Fruit fly (Drosophila melanogaster) whole organism, embryonic: ENCODE data around the gene tomb.

Source experiments
- B-H1 ChIP-seq: fragments of 200-800 bp; sonication (Bioruptor generic); IDR thresholded peaks from 3 replicates; pipeline ENCODE4 v1.3.6; 2022; ENCODE audit warnings: missing biosample characterization, missing genetic modification characterization
- B-H2 ChIP-seq: fragments of 200-800 bp; sonication (Bioruptor generic); optimal IDR thresholded peaks from 2 replicates; lab custom pipeline; 2018; ENCODE audit warnings: missing biosample characterization, mild to moderate bottlenecking, missing genetic modification characterization
- CG10366 ChIP-seq: fragments of 200-800 bp; sonication (Bioruptor generic); IDR thresholded peaks from 2 replicates; pipeline ENCODE4 v1.3.6; 2022; ENCODE audit warnings: missing biosample characterization, missing genetic modification characterization
- CG10462 ChIP-seq: fragments of 200-800 bp; sonication (Bioruptor generic); optimal IDR thresholded peaks from 2 replicates; lab custom pipeline; 2016; ENCODE audit warnings: missing biosample characterization, missing genetic modification characterization
- CG11504 ChIP-seq: fragments of 200-800 bp; sonication (Bioruptor generic); optimal IDR thresholded peaks from 3 replicates; lab custom pipeline; 2019; ENCODE audit warnings: missing biosample characterization, mild to moderate bottlenecking, missing genetic modification characterization, moderate library complexity
- CG14667 ChIP-seq: fragments of 200-800 bp; sonication (Bioruptor generic); IDR thresholded peaks from 2 replicates; pipeline ENCODE4 v1.3.6; 2022; ENCODE audit warnings: missing biosample characterization, missing genetic modification characterization
- CG16815 ChIP-seq: fragments of 200-800 bp; sonication (Bioruptor generic); optimal IDR thresholded peaks from 3 replicates; lab custom pipeline; 2017; ENCODE audit warnings: missing biosample characterization, mild to moderate bottlenecking, missing genetic modification characterization
- CG17361 ChIP-seq: fragments of 200-800 bp; sonication (Bioruptor generic); IDR thresholded peaks from 3 replicates; pipeline ENCODE4 v1.3.6; 2022; ENCODE audit warnings: missing biosample characterization, missing genetic modification characterization
- CG17802 ChIP-seq: fragments of 200-800 bp; sonication (Bioruptor generic); optimal IDR thresholded peaks from 2 replicates; lab custom pipeline; 2018; ENCODE audit warnings: missing biosample characterization, mild to moderate bottlenecking, missing genetic modification characterization, moderate library complexity
- CG18262 ChIP-seq: fragments of 200-800 bp; optimal IDR thresholded peaks from 3 replicates; lab custom pipeline; 2019; ENCODE audit warnings: missing biosample characterization, mild to moderate bottlenecking, missing genetic modification characterization, moderate library complexity
- CG2712 ChIP-seq: fragments of 200-800 bp; optimal IDR thresholded peaks from 3 replicates; lab custom pipeline; 2019; ENCODE audit warnings: missing biosample characterization, mild to moderate bottlenecking, missing genetic modification characterization, moderate library complexity
- CG31441 ChIP-seq: fragments of 200-800 bp; sonication (Bioruptor generic); IDR thresholded peaks from 2 replicates; pipeline ENCODE4 v1.3.6; 2022; ENCODE audit warnings: missing biosample characterization, missing genetic modification characterization
- CG32772 ChIP-seq: fragments of 200-800 bp; sonication (Bioruptor generic); IDR thresholded peaks from 2 replicates; pipeline ENCODE4 v1.3.6; 2022; ENCODE audit warnings: missing biosample characterization, missing genetic modification characterization
- CG33557 ChIP-seq: fragments of 200-800 bp; sonication (Bioruptor generic); optimal IDR thresholded peaks from 2 replicates; lab custom pipeline; 2019; ENCODE audit warnings: missing biosample characterization, mild to moderate bottlenecking, missing genetic modification characterization, moderate library complexity
- CG34376 ChIP-seq: fragments of 200-800 bp; sonication (Bioruptor generic); optimal IDR thresholded peaks from 2 replicates; lab custom pipeline; 2018; ENCODE audit warnings: missing biosample characterization, mild to moderate bottlenecking, missing genetic modification characterization
- CG4854 ChIP-seq: fragments of 200-800 bp; sonication (Bioruptor generic); optimal IDR thresholded peaks from 2 replicates; lab custom pipeline; 2016; ENCODE audit warnings: missing biosample characterization, missing genetic modification characterization, inconsistent platforms
- CG6765 ChIP-seq: fragments of 200-800 bp; sonication (Bioruptor generic); optimal IDR thresholded peaks from 3 replicates; lab custom pipeline; 2017; ENCODE audit warnings: missing biosample characterization, mild to moderate bottlenecking, missing genetic modification characterization
- CG7745 ChIP-seq: fragments of 200-800 bp; sonication (Bioruptor generic); optimal IDR thresholded peaks from 2 replicates; lab custom pipeline; 2018; ENCODE audit warnings: missing biosample characterization, mild to moderate bottlenecking, missing genetic modification characterization, moderate library complexity
- CG9215 ChIP-seq: fragments of 200-800 bp; sonication (Bioruptor generic); IDR thresholded peaks from 2 replicates; pipeline ENCODE4 v1.3.6; 2022; ENCODE audit warnings: missing biosample characterization, missing genetic modification characterization
- CoRest ChIP-seq: fragments of 200-800 bp; sonication (Bioruptor generic); optimal IDR thresholded peaks from 3 replicates; lab custom pipeline; 2018; ENCODE audit warnings: missing biosample characterization, mild to moderate bottlenecking, missing genetic modification characterization, moderate library complexity
- Dek ChIP-seq: fragments of 200-800 bp; sonication (Bioruptor generic); optimal IDR thresholded peaks from 3 replicates; lab custom pipeline; 2019; ENCODE audit warnings: missing biosample characterization, mild to moderate bottlenecking, missing genetic modification characterization, moderate library complexity
- Ets65A ChIP-seq: fragments of 200-800 bp; sonication (Bioruptor generic); peaks from one replicate; lab custom pipeline; 2016; ENCODE audit warnings: missing biosample characterization, missing genetic modification characterization
- NK7.1 ChIP-seq: fragments of 200-800 bp; sonication (Bioruptor generic); optimal IDR thresholded peaks from 3 replicates; lab custom pipeline; 2016; ENCODE audit warnings: missing biosample characterization, missing genetic modification characterization
- Nf-YA ChIP-seq: fragments of 200-800 bp; sonication (Bioruptor generic); IDR thresholded peaks from 2 replicates; pipeline ENCODE4 v1.3.6; 2022; ENCODE audit warnings: missing biosample characterization, missing genetic modification characterization
- Oli ChIP-seq: fragments of 200-800 bp; sonication (Bioruptor generic); optimal IDR thresholded peaks from 2 replicates; lab custom pipeline; 2018; ENCODE audit warnings: missing biosample characterization, mild to moderate bottlenecking, missing genetic modification characterization, moderate library complexity
- Optix ChIP-seq: fragments of 200-800 bp; sonication (Bioruptor generic); IDR thresholded peaks from 3 replicates; pipeline ENCODE4 v1.3.6; 2022; ENCODE audit warnings: missing biosample characterization, missing genetic modification characterization
- Ptx1 ChIP-seq: fragments of 200-800 bp; sonication (Bioruptor generic); IDR thresholded peaks from 2 replicates; pipeline ENCODE4 v1.3.6; 2022; ENCODE audit warnings: missing biosample characterization, missing genetic modification characterization
- Six4 ChIP-seq: fragments of 200-800 bp; sonication (Bioruptor generic); optimal IDR thresholded peaks from 2 replicates; lab custom pipeline; 2016; ENCODE audit warnings: missing biosample characterization, missing genetic modification characterization
- Sox102F ChIP-seq: fragments of 200-800 bp; sonication (Bioruptor generic); optimal IDR thresholded peaks from 2 replicates; lab custom pipeline; 2018; ENCODE audit warnings: missing biosample characterization, mild to moderate bottlenecking, missing genetic modification characterization, moderate library complexity
- Xrp1 ChIP-seq: fragments of 200-800 bp; sonication (Bioruptor generic); IDR thresholded peaks from 2 replicates; pipeline ENCODE4 v1.3.6; 2022; ENCODE audit warnings: missing biosample characterization, missing genetic modification characterization
- YL-1 ChIP-seq: fragments of 200-800 bp; sonication (Bioruptor generic); optimal IDR thresholded peaks from 3 replicates; lab custom pipeline; 2017; ENCODE audit warnings: missing biosample characterization, mild to moderate bottlenecking, missing genetic modification characterization
- ara ChIP-seq: fragments of 200-800 bp; sonication (Bioruptor generic); IDR thresholded peaks from 2 replicates; pipeline ENCODE4 v1.3.6; 2022; ENCODE audit warnings: missing biosample characterization, missing genetic modification characterization
- bsh ChIP-seq, 2 experiments: fragments of 200-800 bp; sonication (Bioruptor generic); optimal IDR thresholded peaks; 2 replicates each; lab custom pipeline; 2017 to 2018; ENCODE audit warnings: mild to moderate bottlenecking in 2 of 2, missing biosample characterization in 2 of 2, missing genetic modification characterization in 2 of 2, moderate library complexity in 1 of 2
- cato ChIP-seq: fragments of 200-800 bp; sonication (Bioruptor generic); optimal IDR thresholded peaks from 2 replicates; lab custom pipeline; 2016; ENCODE audit warnings: missing biosample characterization, missing genetic modification characterization, borderline replicate concordance
- crp ChIP-seq, 2 experiments: fragments of 200-800 bp; sonication (Bioruptor generic); optimal IDR thresholded peaks; 2 replicates in 1 of 2; 3 replicates in 1 of 2; lab custom pipeline; 2017; ENCODE audit warnings: missing biosample characterization in 2 of 2, missing genetic modification characterization in 2 of 2, mild to moderate bottlenecking in 1 of 2, moderate library complexity in 1 of 2
- dmrt11E ChIP-seq: fragments of 200-800 bp; sonication (Bioruptor generic); optimal IDR thresholded peaks from 3 replicates; lab custom pipeline; 2018; ENCODE audit warnings: missing biosample characterization, mild to moderate bottlenecking, missing genetic modification characterization, moderate library complexity
- fd3F ChIP-seq: fragments of 200-800 bp; sonication (Bioruptor generic); optimal IDR thresholded peaks from 2 replicates; lab custom pipeline; 2018; ENCODE audit warnings: missing biosample characterization, mild to moderate bottlenecking, missing genetic modification characterization, moderate library complexity
- grn ChIP-seq: fragments of 200-800 bp; sonication (Bioruptor generic); optimal IDR thresholded peaks from 3 replicates; lab custom pipeline; 2017; ENCODE audit warnings: missing biosample characterization, missing genetic modification characterization
- ken ChIP-seq: fragments of 200-800 bp; sonication (Bioruptor generic); IDR thresholded peaks from 3 replicates; pipeline ENCODE4 v1.3.6; 2022; ENCODE audit warnings: missing biosample characterization, missing genetic modification characterization
- nau ChIP-seq: fragments of 200-800 bp; sonication (Bioruptor generic); optimal IDR thresholded peaks from 3 replicates; lab custom pipeline; 2017; ENCODE audit warnings: missing biosample characterization, mild to moderate bottlenecking, missing genetic modification characterization, missing genetic modification reagents
- nerfin-1 ChIP-seq: fragments of 200-800 bp; sonication (Bioruptor generic); optimal IDR thresholded peaks from 3 replicates; lab custom pipeline; 2019; ENCODE audit warnings: missing biosample characterization, mild to moderate bottlenecking, missing genetic modification characterization, moderate library complexity
- nerfin-2 ChIP-seq: fragments of 200-800 bp; sonication (Bioruptor generic); IDR thresholded peaks from 2 replicates; pipeline ENCODE4 v1.3.6; 2022; ENCODE audit warnings: missing biosample characterization, missing genetic modification characterization; ENCODE audit not compliant: partially characterized antibody
- nmo ChIP-seq: fragments of 200-800 bp; sonication (Bioruptor generic); optimal IDR thresholded peaks from 2 replicates; lab custom pipeline; 2018; ENCODE audit warnings: missing biosample characterization, mild to moderate bottlenecking, missing genetic modification characterization, moderate library complexity
- onecut ChIP-seq: fragments of 200-800 bp; sonication (Bioruptor generic); IDR thresholded peaks from 2 replicates; pipeline ENCODE4 v1.3.6; 2022; ENCODE audit warnings: missing biosample characterization, missing genetic modification characterization
- pho ChIP-seq: fragments of 200-800 bp; sonication (Bioruptor generic); optimal IDR thresholded peaks from 2 replicates; lab custom pipeline; 2016; ENCODE audit warnings: missing biosample characterization, missing genetic modification characterization
- phol ChIP-seq: fragments of 200-800 bp; sonication (Bioruptor generic); optimal IDR thresholded peaks from 3 replicates; lab custom pipeline; 2018; ENCODE audit warnings: missing biosample characterization, mild to moderate bottlenecking, missing genetic modification characterization, moderate library complexity
- zfh1 ChIP-seq: fragments of 200-800 bp; sonication (Bioruptor generic); IDR thresholded peaks from 3 replicates; pipeline ENCODE4 v1.3.6; 2022; ENCODE audit warnings: missing biosample characterization, missing genetic modification characterization

tomb gene

dm6 chr2L:5496468-5497093 is 40.0 kb downstream of the tomb start (continued):
- TF ChIP-seq CG9215 (GFP tag; lab: Robert Waterston, UW): peak; percentile 18; the same call in 1 of the 2 replicates
- TF ChIP-seq Dek (tag; lab: Kevin White, UChicago): peak; percentile 36
- peak; percentile 57 for TF ChIP-seq CG10366
- no peak for TF ChIP-seq crp (GFP tag; optimal IDR thresholded peaks at IDR 0.05; lab: Kevin White, UChicago)
- TF ChIP-seq onecut: peak; percentile 43; the same call in 1 of the 2 replicates
- TF ChIP-seq CG14667 (GFP tag; lab: Robert Waterston, UW): peak; percentile 24; the same call in 1 of the 2 replicates
- peak; percentile 51 for TF ChIP-seq Six4 (GFP tag; lab: Kevin White, UChicago)
- peak; percentile 6 for TF ChIP-seq CG7745
- peak; percentile 57; the same call in 1 of the 2 replicates for TF ChIP-seq CG32772 (GFP tag; lab: Robert Waterston, UW)
- peak; percentile 69 for TF ChIP-seq CG33557

- 0 out of 3 replicates have a peak, but pooled peaks have one; percentile 19 for TF ChIP-seq CG17361
- peak; percentile 28 for TF ChIP-seq Sox102F (GFP tag; lab: Kevin White, UChicago)
- TF ChIP-seq Xrp1 (GFP tag; lab: Robert Waterston, UW): 0 out of 2 replicates have a peak, but pooled peaks have one; percentile 31
- TF ChIP-seq CG10462 (GFP tag; lab: Kevin White, UChicago): no peak
- TF ChIP-seq Optix (GFP tag; lab: Robert Waterston, UW): no peak
- TF ChIP-seq ken (GFP tag; lab: Robert Waterston, UW): no peak
- TF ChIP-seq fd3F (GFP tag; lab: Kevin White, UChicago): no peak
- TF ChIP-seq CG31441 (GFP tag; lab: Robert Waterston, UW): peak; percentile 34; the same call in 1 of the 2 replicates
- peak; percentile 21 for TF ChIP-seq CG18262 (tag; lab: Kevin White, UChicago)
- TF ChIP-seq CG2712 (tag; lab: Kevin White, UChicago): peak; percentile 32
- TF ChIP-seq Ets65A (GFP tag; lab: Kevin White, UChicago): peak; percentile 88
- TF ChIP-seq CG4854 (GFP tag; lab: Kevin White, UChicago): no peak
- peak; percentile 49 for TF ChIP-seq CG11504 (tag; lab: Kevin White, UChicago)
- no peak for TF ChIP-seq CG9215 (GFP tag; lab: Robert Waterston, UW)
- no peak for TF ChIP-seq B-H1 (GFP tag; lab: Robert Waterston, UW)
- TF ChIP-seq YL-1 (GFP tag; lab: Kevin White, UChicago): no peak
- TF ChIP-seq Nf-YA: no peak
- no peak for TF ChIP-seq nerfin-2
- peak; percentile 32 for TF ChIP-seq phol
- no peak for TF ChIP-seq CG16815 (GFP tag; lab: Kevin White, UChicago)
- no peak for TF ChIP-seq CG17802 (tag; lab: Kevin White, UChicago)
- no peak for TF ChIP-seq grn (GFP tag; lab: Kevin White, UChicago)
- TF ChIP-seq zfh1 (GFP tag; lab: Robert Waterston, UW): 0 out of 3 replicates have a peak, but pooled peaks have one; percentile 6
- TF ChIP-seq NK7.1 (GFP tag; lab: Kevin White, UChicago): no peak
- TF ChIP-seq CG34376 (GFP tag; lab: Kevin White, UChicago): no peak
- peak; percentile 4 for TF ChIP-seq CoRest (tag; lab: Kevin White, UChicago)
- TF ChIP-seq CG6765 (GFP tag; lab: Kevin White, UChicago): no peak
- 0 out of 2 replicates have a peak, but pooled peaks have one; percentile 17 for TF ChIP-seq Ptx1 (GFP tag; lab: Robert Waterston, UW)
- TF ChIP-seq B-H2 (GFP tag; lab: Kevin White, UChicago): no peak
- TF ChIP-seq pho (GFP tag; lab: Kevin White, UChicago): no peak
- TF ChIP-seq bsh (GFP tag; optimal IDR thresholded peaks at IDR 0.05; lab: Kevin White, UChicago): peak; percentile 17 to 24
- TF ChIP-seq nmo (GFP tag; lab: Kevin White, UChicago): peak; percentile 10
- TF ChIP-seq Oli (tag; lab: Kevin White, UChicago): peak; percentile 7
- no peak for TF ChIP-seq nerfin-1 (tag; lab: Kevin White, UChicago)
- no peak for TF ChIP-seq nau (GFP tag; lab: Kevin White, UChicago)
- peak; percentile 2 for TF ChIP-seq dmrt11E (tag; lab: Kevin White, UChicago)
- no peak for TF ChIP-seq cato
- TF ChIP-seq ara: 0 out of 2 replicates have a peak, but pooled peaks have one; percentile 18
These were observed 41.7 kb downstream of the tomb start for dm6 chr2L:5494808-5495356.
